Fruit fly (Drosophila melanogaster): ENCODE data around the gene pum.

The pum gene

DNA sequence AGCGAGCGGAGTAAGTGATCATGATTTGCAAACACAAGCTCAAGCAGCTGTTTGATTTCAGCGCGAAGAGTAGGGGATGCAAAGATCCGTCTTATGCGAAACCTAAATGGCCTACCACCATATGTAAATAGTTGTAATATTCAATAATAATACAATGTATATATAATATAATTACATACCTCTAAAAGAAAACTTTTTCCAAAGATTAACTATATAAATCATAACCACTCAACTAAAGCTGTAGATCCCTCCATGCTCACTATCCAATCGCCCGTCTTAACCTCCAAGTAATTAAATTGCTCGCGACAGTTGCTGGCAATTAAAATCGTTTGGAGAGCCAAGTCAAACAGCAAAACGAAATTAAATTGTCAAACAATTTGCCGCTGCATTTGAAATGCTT, 10.2 kb downstream of the pum start (continued):
- TF ChIP-seq Fer2 (tag; optimal IDR thresholded peaks at IDR 0.05), result peak; percentile 30
- no peak for TF ChIP-seq CG13624 (GFP tag; optimal IDR thresholded peaks at IDR 0.05)
- TF ChIP-seq CG14860 (GFP tag; IDR thresholded peaks at IDR 0.05; ENCODE audit: partially characterized antibody), result no peak
- TF ChIP-seq CG11504 (tag; optimal IDR thresholded peaks at IDR 0.05), result peak; percentile 85
- TF ChIP-seq Bteb2 (GFP tag; optimal IDR thresholded peaks at IDR 0.05), result no peak
- no peak for TF ChIP-seq br (optimal IDR thresholded peaks at IDR 0.05)
- no peak for TF ChIP-seq sc (optimal IDR thresholded peaks at IDR 0.05)
- no peak for TF ChIP-seq sc (GFP tag; optimal IDR thresholded peaks at IDR 0.05)
- no peak for TF ChIP-seq Nf-YB (GFP tag; optimal IDR thresholded peaks at IDR 0.05)
- peak; percentile 62 for TF ChIP-seq caup (GFP tag; optimal IDR thresholded peaks at IDR 0.05; ENCODE audit: severe bottlenecking)
- TF ChIP-seq CG18262 (tag; optimal IDR thresholded peaks at IDR 0.05), result peak; percentile 68
- peak; percentile 72 for TF ChIP-seq CG11085 (GFP tag; IDR thresholded peaks at IDR 0.05)
- peak; percentile 54 for TF ChIP-seq Rx (GFP tag; IDR thresholded peaks at IDR 0.05)
- TF ChIP-seq CG32767 (GFP tag; IDR thresholded peaks at IDR 0.05), result peak; percentile 69
- peak; percentile 63 for TF ChIP-seq BtbVII (GFP tag; optimal IDR thresholded peaks at IDR 0.05)
- TF ChIP-seq aop (GFP tag; IDR thresholded peaks at IDR 0.05), result no peak
- no peak for TF ChIP-seq wek (GFP tag; optimal IDR thresholded peaks at IDR 0.05)
- peak; percentile 66 for TF ChIP-seq CG12942 (GFP tag; optimal IDR thresholded peaks at IDR 0.05)
- no peak for TF ChIP-seq sr (GFP tag; IDR thresholded peaks at IDR 0.05)
- no peak for TF ChIP-seq fd102C (GFP tag; optimal IDR thresholded peaks at IDR 0.05)
- no peak for TF ChIP-seq gsb-n (tag; optimal IDR thresholded peaks at IDR 0.05)
- peak; percentile 17 for TF ChIP-seq CG18011 (GFP tag; optimal IDR thresholded peaks at IDR 0.05)
- peak; percentile 81 for TF ChIP-seq ranshi (GFP tag; IDR thresholded peaks at IDR 0.05)
- no peak for TF ChIP-seq CG3065 (GFP tag; optimal IDR thresholded peaks at IDR 0.05)
- no peak for TF ChIP-seq CG30020 (tag; optimal IDR thresholded peaks at IDR 0.05)
- peak; percentile 57; the same call in 1 of the 3 replicates for TF ChIP-seq zfh1 (GFP tag; IDR thresholded peaks at IDR 0.05)
- no peak for TF ChIP-seq CG4854 (GFP tag; optimal IDR thresholded peaks at IDR 0.05)
- no peak for TF ChIP-seq Scr (GFP tag; IDR thresholded peaks at IDR 0.05; ENCODE audit: partially characterized antibody)
- no peak for TF ChIP-seq CG6254 (GFP tag; optimal IDR thresholded peaks at IDR 0.05)
- TF ChIP-seq CrebB (tag; optimal IDR thresholded peaks at IDR 0.05), result no peak
- no peak for TF ChIP-seq YL-1 (GFP tag; optimal IDR thresholded peaks at IDR 0.05)
- no peak; the same call in 1 of the 2 replicates for TF ChIP-seq GATAe (GFP tag; conservative IDR thresholded peaks at IDR 0.05)
- TF ChIP-seq vnd (GFP tag; IDR thresholded peaks at IDR 0.05; ENCODE audit: partially characterized antibody), result no peak
- no peak for TF ChIP-seq Bdp1 (GFP tag; optimal IDR thresholded peaks at IDR 0.05)
- peak; percentile 88 for TF ChIP-seq lab (GFP tag; optimal IDR thresholded peaks at IDR 0.05)
- TF ChIP-seq MBD-R2 (GFP tag; IDR thresholded peaks at IDR 0.05), result peak; percentile 39; the same call in 1 of the 2 replicates
- no peak for TF ChIP-seq Neu2 (GFP tag; optimal IDR thresholded peaks at IDR 0.05; ENCODE audit: borderline replicate concordance)
- TF ChIP-seq dpn (GFP tag; optimal IDR thresholded peaks at IDR 0.05), result peak in 1 of 2 experiments; percentile 75
- TF ChIP-seq Adf1 (GFP tag; IDR thresholded peaks at IDR 0.05), result 0 out of 2 replicates have a peak, but pooled peaks have one; percentile 44
- TF ChIP-seq trem (tag; optimal IDR thresholded peaks at IDR 0.05), result no peak
- peak; percentile 53 for TF ChIP-seq jing (GFP tag; optimal IDR thresholded peaks at IDR 0.05)
- no peak for TF ChIP-seq Dll (GFP tag; IDR thresholded peaks at IDR 0.05; ENCODE audit: partially characterized antibody)
- TF ChIP-seq Opbp (GFP tag; IDR thresholded peaks at IDR 0.05; ENCODE audit: partially characterized antibody), result no peak
- no peak for TF ChIP-seq bigmax (GFP tag; optimal IDR thresholded peaks at IDR 0.05)
- TF ChIP-seq CG14965 (GFP tag; optimal IDR thresholded peaks at IDR 0.05; ENCODE audit: borderline replicate concordance), result no peak
- peak; percentile 83 for TF ChIP-seq Atf6 (GFP tag; IDR thresholded peaks at IDR 0.05)
- TF ChIP-seq CG17829 (tag; optimal IDR thresholded peaks at IDR 0.05), result peak; percentile 18
- no peak for TF ChIP-seq ab (GFP tag; optimal IDR thresholded peaks at IDR 0.05)
- TF ChIP-seq Nf-YC (tag; optimal IDR thresholded peaks at IDR 0.05), result no peak
- TF ChIP-seq pb (GFP tag; optimal IDR thresholded peaks at IDR 0.05), result no peak
- peak; percentile 98 for TF ChIP-seq CG10274 (GFP tag; optimal IDR thresholded peaks at IDR 0.05)
